Worm (Caenorhabditis elegans) whole organism, young adult: ENCODE results near the gene ZK105.11.

Source experiments
- F49E8.2 ChIP-seq: sonication (generic microtip); optimal IDR thresholded peaks from 3 replicates; lab custom pipeline; 2017; ENCODE audit warnings: missing genetic modification characterization, mild to moderate bottlenecking, missing compliant biosample characterization, antibody characterized with exemption, moderate library complexity; ENCODE audit not compliant: insufficient read depth
- cebp-2 ChIP-seq: fragments of 200-800 bp; sonication (Bioruptor generic); IDR thresholded peaks from 2 replicates; pipeline ENCODE4 v1.3.6; 2022; ENCODE audit warnings: missing genetic modification characterization, missing compliant biosample characterization
- ets-4 ChIP-seq: fragments of 200-800 bp; sonication (Bioruptor generic); optimal IDR thresholded peaks from 2 replicates; lab custom pipeline; 2018; ENCODE audit warnings: mild to moderate bottlenecking, missing genetic modification characterization, missing compliant biosample characterization
- nfya-1 ChIP-seq: sonication (generic microtip); optimal IDR thresholded peaks from 2 replicates; lab custom pipeline; 2017; ENCODE audit warnings: antibody characterized with exemption, missing compliant biosample characterization, missing genetic modification characterization, borderline replicate concordance; ENCODE audit not compliant: insufficient read depth
- nhr-120 ChIP-seq: fragments of 200-800 bp; sonication (Bioruptor generic); IDR thresholded peaks from 2 replicates; pipeline ENCODE4 v1.3.6; 2022; ENCODE audit warnings: missing genetic modification characterization, missing compliant biosample characterization
- pha-4 ChIP-seq: fragments of 150-350 bp; sonication (generic microtip); optimal IDR thresholded peaks from 2 replicates; lab custom pipeline; 2014; ENCODE audit warnings: missing biosample characterization, missing genetic modification reagents, missing genetic modification characterization
- ztf-22 ChIP-seq: fragments of 200-800 bp; sonication (Bioruptor generic); optimal IDR thresholded peaks from 2 replicates; lab custom pipeline; 2018; ENCODE audit warnings: mild to moderate bottlenecking, missing genetic modification characterization, moderate library complexity, missing compliant biosample characterization
- ztf-3 ChIP-seq: fragments of 200-800 bp; sonication (Bioruptor generic); optimal IDR thresholded peaks from 2 replicates; lab custom pipeline; 2018; ENCODE audit warnings: mild to moderate bottlenecking, missing genetic modification characterization, missing compliant biosample characterization

DNA sequence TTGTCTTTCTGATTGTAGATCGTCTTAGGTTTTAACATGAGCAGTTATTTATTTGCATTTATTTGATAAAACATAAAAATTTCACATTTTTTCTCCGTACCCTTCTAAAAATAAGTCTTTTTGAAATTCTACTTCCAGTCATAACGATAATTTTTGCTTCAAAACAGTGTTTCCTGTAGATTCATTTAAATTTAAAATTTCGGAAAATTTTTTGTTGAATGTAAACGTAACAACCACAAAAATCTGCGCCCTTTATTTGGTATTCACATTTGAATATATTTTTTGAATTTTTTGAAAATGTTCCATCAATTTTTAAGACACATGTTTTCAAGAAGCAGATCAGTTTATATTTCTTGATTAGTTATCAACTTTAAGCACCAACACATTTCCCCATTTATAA is 37.0 kb upstream of the ZK105.11 start:
- TF ChIP-seq nfya-1 (tag; lab: Kevin White, UChicago) (no peak), ztf-22 (GFP tag; lab: Kevin White, UChicago) (no peak), nhr-120 (GFP tag; lab: Robert Waterston, UW) (no peak), ets-4 (no peak), ztf-3 (GFP tag; lab: Kevin White, UChicago) (no peak), F49E8.2 (tag; lab: Kevin White, UChicago) (no peak), pha-4 (tag; lab: Kevin White, UChicago) (no peak), cebp-2 (no peak)
